Worm (Caenorhabditis elegans) whole organism, late embryonic: ENCODE data around the gene vab-2.
A peak's percentile ranks its signal among the peaks of the same experiment; 100 is the strongest.

Source experiments
- C08G9.2 ChIP-seq: sonication (generic microtip); optimal IDR thresholded peaks from 2 replicates; lab custom pipeline; 2016; ENCODE audit warnings: mild to moderate bottlenecking, missing genetic modification characterization, moderate library complexity, missing compliant biosample characterization
- F13H6.1 ChIP-seq: sonication (generic microtip); optimal IDR thresholded peaks from 2 replicates; lab custom pipeline; 2016; ENCODE audit warnings: missing genetic modification characterization, missing compliant biosample characterization
- T23F11.4 ChIP-seq: fragments of 200-800 bp; sonication (Bioruptor generic); optimal IDR thresholded peaks from 2 replicates; lab custom pipeline; 2018; ENCODE audit warnings: mild to moderate bottlenecking, missing genetic modification characterization, missing compliant biosample characterization
- ceh-19 ChIP-seq: fragments of 200-800 bp; sonication (Bioruptor generic); optimal IDR thresholded peaks from 2 replicates; lab custom pipeline; 2018; ENCODE audit warnings: mild to moderate bottlenecking, missing genetic modification characterization, missing compliant biosample characterization
- ceh-30 ChIP-seq: fragments of 150-350 bp; optimal IDR thresholded peaks from 2 replicates; lab custom pipeline; 2014; ENCODE audit warnings: missing biosample characterization, missing genetic modification characterization
- ceh-45 ChIP-seq: fragments of 200-800 bp; sonication (Bioruptor generic); IDR thresholded peaks from 2 replicates; pipeline ENCODE4 v1.3.6; 2022; ENCODE audit warnings: missing genetic modification reagents, missing genetic modification characterization, missing compliant biosample characterization
- ceh-48 ChIP-seq: sonication (generic microtip); optimal IDR thresholded peaks from 2 replicates; lab custom pipeline; 2016; ENCODE audit warnings: missing genetic modification characterization, inconsistent platforms, missing compliant biosample characterization
- ceh-6 ChIP-seq: fragments of 200-800 bp; sonication (Bioruptor generic); optimal IDR thresholded peaks from 2 replicates; lab custom pipeline; 2018; ENCODE audit warnings: mild to moderate bottlenecking, missing genetic modification characterization, missing compliant biosample characterization
- ceh-9 ChIP-seq: sonication (generic microtip); optimal IDR thresholded peaks from 2 replicates; lab custom pipeline; 2016; ENCODE audit warnings: mild to moderate bottlenecking, missing genetic modification characterization, inconsistent platforms, missing compliant biosample characterization
- che-1 ChIP-seq: sonication (generic microtip); optimal IDR thresholded peaks from 2 replicates; lab custom pipeline; 2016; ENCODE audit warnings: mild to moderate bottlenecking, missing genetic modification characterization, missing compliant biosample characterization
- dmd-4 ChIP-seq: sonication (generic microtip); optimal IDR thresholded peaks from 2 replicates; lab custom pipeline; 2016; ENCODE audit warnings: borderline replicate concordance, missing genetic modification characterization, missing compliant biosample characterization
- ets-4 ChIP-seq: sonication (generic microtip); optimal IDR thresholded peaks from 2 replicates; lab custom pipeline; 2016; ENCODE audit warnings: missing genetic modification characterization, missing compliant biosample characterization
- fkh-10 ChIP-seq: fragments of 150-350 bp; optimal IDR thresholded peaks from 2 replicates; lab custom pipeline; 2014; ENCODE audit warnings: missing biosample characterization, missing genetic modification reagents, missing genetic modification characterization
- fkh-6 ChIP-seq: sonication (generic microtip); optimal IDR thresholded peaks from 2 replicates; lab custom pipeline; 2016; ENCODE audit warnings: missing genetic modification characterization, missing compliant biosample characterization
- gmeb-2 ChIP-seq: sonication (generic microtip); optimal IDR thresholded peaks from 2 replicates; lab custom pipeline; 2016; ENCODE audit warnings: missing genetic modification characterization, inconsistent platforms, missing compliant biosample characterization
- hlh-15 ChIP-seq: sonication (generic microtip); optimal IDR thresholded peaks from 2 replicates; lab custom pipeline; 2016; ENCODE audit warnings: missing genetic modification characterization, missing compliant biosample characterization
- hlh-30 ChIP-seq: sonication (generic microtip); optimal IDR thresholded peaks from 2 replicates; lab custom pipeline; 2017; ENCODE audit warnings: antibody characterized with exemption, missing genetic modification characterization, missing compliant biosample characterization; ENCODE audit not compliant: insufficient read depth
- hlh-6 ChIP-seq: sonication (generic microtip); optimal IDR thresholded peaks from 2 replicates; lab custom pipeline; 2016; ENCODE audit warnings: missing genotype, missing genetic modification characterization, missing compliant biosample characterization
- nfya-1 ChIP-seq: sonication (generic microtip); optimal IDR thresholded peaks from 2 replicates; lab custom pipeline; 2017; ENCODE audit warnings: missing genetic modification characterization, mild to moderate bottlenecking, missing compliant biosample characterization, antibody characterized with exemption, moderate library complexity
- npax-4 ChIP-seq: sonication (generic microtip); optimal IDR thresholded peaks from 2 replicates; lab custom pipeline; 2016; ENCODE audit warnings: missing genetic modification characterization, missing compliant biosample characterization
- pag-3 ChIP-seq: sonication (generic microtip); optimal IDR thresholded peaks from 2 replicates; lab custom pipeline; 2016; ENCODE audit warnings: missing compliant biosample characterization, missing genetic modification characterization, borderline replicate concordance
- pha-2 ChIP-seq: sonication (generic microtip); optimal IDR thresholded peaks from 2 replicates; lab custom pipeline; 2017; ENCODE audit warnings: mild to moderate bottlenecking, missing genetic modification characterization, missing compliant biosample characterization
- pha-4 ChIP-seq: fragments of 150-350 bp; optimal IDR thresholded peaks from 2 replicates; lab custom pipeline; 2018; ENCODE audit warnings: missing biosample characterization, missing genetic modification reagents, missing genetic modification characterization
- pqm-1 ChIP-seq: sonication (generic microtip); optimal IDR thresholded peaks from 2 replicates; lab custom pipeline; 2016; ENCODE audit warnings: missing genetic modification characterization, missing compliant biosample characterization
- pros-1 ChIP-seq: fragments of 150-350 bp; optimal IDR thresholded peaks from 2 replicates; lab custom pipeline; 2014; ENCODE audit warnings: missing biosample characterization, missing genetic modification reagents, missing genetic modification characterization
- sox-2 ChIP-seq: fragments of 200-800 bp; sonication (Bioruptor generic); IDR thresholded peaks from 2 replicates; pipeline ENCODE4 v1.3.6; 2022; ENCODE audit warnings: missing genetic modification reagents, missing genetic modification characterization, missing compliant biosample characterization
- sox-4 ChIP-seq: sonication (generic microtip); optimal IDR thresholded peaks from 2 replicates; lab custom pipeline; 2017; ENCODE audit warnings: mild to moderate bottlenecking, missing genetic modification characterization, inconsistent platforms, missing compliant biosample characterization
- tbx-7 ChIP-seq: sonication (generic microtip); optimal IDR thresholded peaks from 2 replicates; lab custom pipeline; 2016; ENCODE audit warnings: missing genotype, missing genetic modification characterization, missing compliant biosample characterization
- ttx-3 ChIP-seq: sonication (generic microtip); optimal IDR thresholded peaks from 2 replicates; lab custom pipeline; 2016; ENCODE audit warnings: missing genetic modification reagents, missing genetic modification characterization, missing compliant biosample characterization
- unc-3 ChIP-seq, 2 experiments: fragments of 200-800 bp in 1 of 2; sonication (Bioruptor generic) in 1 of 2; sonication (generic microtip) in 1 of 2; conservative IDR thresholded peaks in 1 of 2; optimal IDR thresholded peaks in 1 of 2; 2 replicates each; pipeline versions ENCODE4 v1.3.6 to Lab custom; 2016 to 2022; ENCODE audit warnings: missing compliant biosample characterization in 2 of 2, missing genetic modification characterization in 2 of 2, missing genetic modification reagents in 1 of 2
- unc-55 ChIP-seq: sonication (generic microtip); optimal IDR thresholded peaks from 2 replicates; lab custom pipeline; 2017; ENCODE audit warnings: missing biosample characterization, missing genetic modification reagents, missing genetic modification characterization
- zip-5 ChIP-seq: sonication (generic microtip); optimal IDR thresholded peaks from 2 replicates; lab custom pipeline; 2016; ENCODE audit warnings: missing genetic modification characterization, missing compliant biosample characterization
- ztf-16 ChIP-seq: sonication (generic microtip); optimal IDR thresholded peaks from 2 replicates; lab custom pipeline; 2017; ENCODE audit warnings: missing genetic modification characterization, missing compliant biosample characterization

vab-2 gene

DNA sequence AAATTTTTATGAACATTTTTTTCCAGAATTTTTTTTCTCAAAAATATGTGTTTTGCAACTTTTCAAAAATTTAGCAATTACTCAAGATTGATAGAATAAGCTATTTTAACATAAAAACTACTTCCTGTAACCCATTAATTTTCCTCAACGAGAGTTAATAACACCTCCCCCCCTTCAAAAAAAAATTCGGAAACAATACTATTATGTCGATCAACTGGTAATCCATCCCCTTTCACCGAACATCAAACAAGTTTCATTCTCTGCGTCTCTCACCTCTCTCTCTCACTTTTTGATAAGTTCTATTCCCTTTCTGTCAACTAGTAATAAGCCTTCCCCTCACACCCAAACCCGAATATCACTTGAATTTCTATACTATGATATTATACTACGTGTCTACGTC lies 17.3 kb upstream of the vab-2 start, which contains the start of gene glct-6:
glct-6 (plus strand) TSS at position 301 of the 400 bp plus-strand sequence.
- TF ChIP-seq fkh-10 (GFP tag; lab: Kevin White, UChicago) (no peak), ttx-3 (tag; lab: Kevin White, UChicago) (no peak), ceh-19 (no peak), gmeb-2 (tag; lab: Kevin White, UChicago) (no peak), ceh-30 (tag; lab: Kevin White, UChicago) (no peak), pha-4 (tag; lab: Kevin White, UChicago) (no peak), hlh-30 (no peak), sox-2 (no peak), ceh-6 (no peak), pha-2 (tag; lab: Kevin White, UChicago) (no peak), nfya-1 (tag; lab: Kevin White, UChicago) (no peak), ceh-45 (GFP tag; lab: Robert Waterston, UW) (no peak), npax-4 (tag; lab: Kevin White, UChicago) (no peak), T23F11.4 (GFP tag; lab: Kevin White, UChicago) (no peak), F13H6.1 (no peak), ets-4 (no peak), pros-1 (no peak), che-1 (no peak)

ce11 chrIV:3781539-3781938 lies 14.9 kb upstream of the vab-2 start:
- TF ChIP-seq hlh-15 (tag; lab: Kevin White, UChicago) = no peak
- TF ChIP-seq unc-55 (GFP tag; lab: Kevin White, UChicago) = peak; percentile 75

DNA sequence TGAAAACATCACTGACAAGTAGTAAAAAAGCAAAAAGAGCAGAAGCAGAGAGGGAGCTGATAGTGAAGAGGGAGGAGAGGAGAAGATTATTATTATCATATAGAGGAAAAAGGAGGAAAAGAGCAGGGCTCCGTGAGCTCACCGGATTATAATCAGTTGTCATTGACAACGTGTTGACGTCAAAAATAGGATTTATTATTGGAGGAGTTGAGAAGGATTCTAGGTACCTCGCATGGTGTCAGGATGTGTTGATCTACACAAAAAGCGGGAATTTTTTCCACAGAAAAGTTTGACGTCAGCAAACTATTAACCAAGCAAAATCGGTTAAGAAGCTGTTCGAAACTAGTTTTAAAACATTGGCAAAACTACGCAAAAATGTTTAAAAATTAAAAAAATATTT lies 7.5 kb upstream of the vab-2 start:
- TF ChIP-seq ztf-16 (tag; lab: Kevin White, UChicago) (no peak), pha-4 (tag; lab: Kevin White, UChicago) (no peak), fkh-10 (GFP tag; lab: Kevin White, UChicago) (no peak), hlh-6 (tag; lab: Kevin White, UChicago) (no peak), ceh-48 (tag; lab: Kevin White, UChicago) (no peak), dmd-4 (tag; lab: Kevin White, UChicago) (no peak), tbx-7 (tag; lab: Kevin White, UChicago) (no peak), unc-3 (GFP tag; conservative IDR thresholded peaks at IDR 0.05; lab: Robert Waterston, UW) (no peak), unc-3 (tag; optimal IDR thresholded peaks at IDR 0.05; lab: Kevin White, UChicago) (no peak), fkh-6 (tag; lab: Kevin White, UChicago) (no peak)

ce11 chrIV:3767749-3768148 lies 1.1 kb upstream of the vab-2 start:
- no peak for TF ChIP-seq C08G9.2 (tag; lab: Kevin White, UChicago)
- no peak for TF ChIP-seq T23F11.4 (GFP tag; lab: Kevin White, UChicago)
- TF ChIP-seq ceh-19 = no peak
- TF ChIP-seq sox-4 (tag; lab: Kevin White, UChicago) = no peak
- TF ChIP-seq ceh-9 = no peak
- no peak for TF ChIP-seq zip-5 (tag; lab: Kevin White, UChicago)
- TF ChIP-seq pros-1 = no peak
- no peak for TF ChIP-seq pag-3
- TF ChIP-seq pqm-1 (tag; lab: Kevin White, UChicago) = no peak

DNA sequence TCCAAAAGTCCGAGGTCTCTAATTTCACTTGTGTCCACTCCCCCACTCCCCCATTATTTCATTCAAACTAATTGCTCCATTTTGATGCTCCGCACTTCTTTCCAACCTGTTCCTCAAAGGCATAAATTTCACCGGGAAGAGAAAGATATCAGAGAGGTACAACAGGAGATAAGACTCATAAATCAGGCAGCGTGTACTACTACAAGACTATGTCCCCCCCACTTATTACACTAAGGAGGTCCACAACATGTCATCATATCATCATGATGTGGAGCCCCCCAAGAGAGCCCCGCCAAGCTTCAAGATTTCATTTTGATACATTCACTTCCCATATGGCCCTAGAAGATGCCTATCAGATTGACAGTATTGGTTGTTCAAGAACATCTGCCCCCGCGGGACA lies 1.2 kb downstream of the vab-2 start:
- TF ChIP-seq nfya-1 (tag; lab: Kevin White, UChicago) (no peak), unc-55 (GFP tag; lab: Kevin White, UChicago) (peak; percentile 82)
